Worm (Caenorhabditis elegans) whole organism, early embryonic: Measurements from ENCODE around the gene rpl-12.
A peak's percentile ranks its signal among the peaks of the same experiment; 100 is the strongest.

Experiments
- B0310.2 ChIP-seq: sonication (generic microtip); optimal IDR thresholded peaks from 2 replicates; lab custom pipeline; 2016; ENCODE audit warnings: mild to moderate bottlenecking, missing genetic modification characterization, missing compliant biosample characterization
- F13C5.2 ChIP-seq: sonication (generic microtip); optimal IDR thresholded peaks from 2 replicates; lab custom pipeline; 2017; ENCODE audit warnings: mild to moderate bottlenecking, missing genetic modification characterization, inconsistent platforms, missing compliant biosample characterization
- aly-1 ChIP-seq: sonication (generic microtip); optimal IDR thresholded peaks from 2 replicates; lab custom pipeline; 2016; ENCODE audit warnings: missing genetic modification characterization, missing compliant biosample characterization
- ama-1 ChIP-seq: fragments of 150-350 bp; optimal IDR thresholded peaks from 2 replicates; lab custom pipeline; 2014
- ceh-13 ChIP-seq: fragments of 200-800 bp; sonication (Bioruptor generic); optimal IDR thresholded peaks from 2 replicates; lab custom pipeline; 2018; ENCODE audit warnings: mild to moderate bottlenecking, missing genetic modification characterization, missing compliant biosample characterization
- ceh-36 ChIP-seq: sonication (generic microtip); optimal IDR thresholded peaks from 2 replicates; lab custom pipeline; 2016; ENCODE audit warnings: missing genetic modification characterization, inconsistent platforms, missing compliant biosample characterization
- ets-7 ChIP-seq: sonication (generic microtip); optimal IDR thresholded peaks from 2 replicates; lab custom pipeline; 2016; ENCODE audit warnings: missing genotype, missing genetic modification characterization, missing compliant biosample characterization
- flt-1 ChIP-seq: fragments of 200-800 bp; sonication (Bioruptor generic); IDR thresholded peaks from 2 replicates; pipeline ENCODE4 v1.3.6; 2022; ENCODE audit warnings: missing genetic modification characterization, missing compliant biosample characterization
- hmbx-1 ChIP-seq: sonication (generic microtip); optimal IDR thresholded peaks from 2 replicates; lab custom pipeline; 2016; ENCODE audit warnings: mild to moderate bottlenecking, missing genetic modification characterization, missing compliant biosample characterization
- hmg-4 ChIP-seq: fragments of 200-800 bp; sonication (Bioruptor generic); optimal IDR thresholded peaks from 2 replicates; lab custom pipeline; 2018; ENCODE audit warnings: mild to moderate bottlenecking, missing genetic modification characterization, missing compliant biosample characterization
- hnd-1 ChIP-seq: sonication (generic microtip); optimal IDR thresholded peaks from 2 replicates; lab custom pipeline; 2016; ENCODE audit warnings: missing genetic modification characterization, missing compliant biosample characterization
- pes-1 ChIP-seq: fragments of 200-800 bp; sonication (Bioruptor generic); IDR thresholded peaks from 2 replicates; pipeline ENCODE4 v1.3.6; 2022; ENCODE audit warnings: missing genetic modification reagents, missing genetic modification characterization, missing compliant biosample characterization
- scrt-1 ChIP-seq: fragments of 200-800 bp; sonication (Bioruptor generic); IDR thresholded peaks from 2 replicates; pipeline ENCODE4 v1.3.6; 2022; ENCODE audit warnings: missing genetic modification characterization, missing compliant biosample characterization
- sea-1 ChIP-seq: fragments of 200-800 bp; sonication (Bioruptor generic); conservative IDR thresholded peaks from 2 replicates; pipeline ENCODE4 v1.3.6; 2022; ENCODE audit warnings: missing genetic modification characterization, missing compliant biosample characterization
- tbx-11 ChIP-seq: fragments of 200-800 bp; sonication (Bioruptor generic); IDR thresholded peaks from 2 replicates; pipeline ENCODE4 v1.3.6; 2022; ENCODE audit warnings: missing genetic modification characterization, missing compliant biosample characterization
- tbx-37 ChIP-seq: fragments of 200-800 bp; sonication (Bioruptor generic); conservative IDR thresholded peaks from 2 replicates; pipeline ENCODE4 v1.3.6; 2022; ENCODE audit warnings: missing genetic modification reagents, missing genetic modification characterization, missing compliant biosample characterization
- tra-4 ChIP-seq: sonication (generic microtip); optimal IDR thresholded peaks from 2 replicates; lab custom pipeline; 2017; ENCODE audit warnings: missing genetic modification characterization, missing compliant biosample characterization

rpl-12 gene

ce11 chrIV:13240078-13240841 lies at the start of gene rpl-12:
rpl-12 (minus strand) TSS chrIV:13240651.
- TF ChIP-seq aly-1 (tag; lab: Kevin White, UChicago): no peak
- peak; percentile 44; the same call in 1 of the 2 replicates for TF ChIP-seq flt-1
- no peak for TF ChIP-seq ets-7 (tag; lab: Kevin White, UChicago)
- TF ChIP-seq tbx-11 (GFP tag; lab: Robert Waterston, UW): peak; percentile 47; the same call in 1 of the 2 replicates
- TF ChIP-seq ceh-13 (GFP tag; lab: Kevin White, UChicago): no peak
- peak; percentile 72 for TF ChIP-seq hmg-4
- TF ChIP-seq hnd-1: no peak
- no peak for TF ChIP-seq scrt-1
- peak; percentile 92 for TF ChIP-seq F13C5.2 (tag; lab: Kevin White, UChicago)
- TF ChIP-seq ceh-36 (tag; lab: Kevin White, UChicago): peak; percentile 37
- no peak for TF ChIP-seq ama-1 (lab: Kevin White, UChicago)
- peak; percentile 65 for TF ChIP-seq pes-1 (GFP tag; lab: Robert Waterston, UW)
- peak; percentile 27; the same call in 1 of the 2 replicates for TF ChIP-seq tbx-37 (GFP tag; lab: Robert Waterston, UW)
- no peak for TF ChIP-seq B0310.2 (tag; lab: Kevin White, UChicago)
- TF ChIP-seq sea-1 (GFP tag; lab: Robert Waterston, UW): peak; percentile 61; the same call in 1 of the 2 replicates
- no peak for TF ChIP-seq tra-4 (tag; lab: Kevin White, UChicago)
- no peak for TF ChIP-seq hmbx-1

- no peak for TF ChIP-seq ceh-13 (GFP tag; lab: Kevin White, UChicago)
- no peak for TF ChIP-seq pes-1 (GFP tag; lab: Robert Waterston, UW)
These were observed 49.8 kb upstream of the rpl-12 start for ce11 chrIV:13290239-13290638.

- TF ChIP-seq tbx-37 (GFP tag; lab: Robert Waterston, UW) (0 out of 2 replicates have a peak, but pooled peaks have one; percentile 27), pes-1 (GFP tag; lab: Robert Waterston, UW) (0 out of 2 replicates have a peak, but pooled peaks have one; percentile 9), aly-1 (tag; lab: Kevin White, UChicago) (no peak), ceh-13 (GFP tag; lab: Kevin White, UChicago) (no peak), tbx-11 (GFP tag; lab: Robert Waterston, UW) (no peak), hmg-4 (no peak), hmbx-1 (no peak), F13C5.2 (tag; lab: Kevin White, UChicago) (peak; percentile 42), flt-1 (no peak)
These were observed 48.9 kb upstream of the rpl-12 start, which contains the start of gene Y67H2A.10 for ce11 chrIV:13289321-13289720. Y67H2A.10 (minus strand) TSS chrIV:13289504.

ce11 chrIV:13282778-13283177 lies 42.3 kb upstream of the rpl-12 start, which contains the start of gene cpsf-3:
cpsf-3 (minus strand) TSS chrIV:13282878.
- TF ChIP-seq ama-1 (lab: Kevin White, UChicago): no peak
- TF ChIP-seq tbx-11 (GFP tag; lab: Robert Waterston, UW): no peak
- TF ChIP-seq scrt-1: no peak
- no peak for TF ChIP-seq ceh-36 (tag; lab: Kevin White, UChicago)
- TF ChIP-seq aly-1 (tag; lab: Kevin White, UChicago): no peak
- no peak for TF ChIP-seq tbx-37 (GFP tag; lab: Robert Waterston, UW)
- no peak for TF ChIP-seq ceh-13 (GFP tag; lab: Kevin White, UChicago)
- no peak for TF ChIP-seq hnd-1
- TF ChIP-seq flt-1: no peak
- TF ChIP-seq pes-1 (GFP tag; lab: Robert Waterston, UW): no peak
- TF ChIP-seq hmbx-1: no peak
- TF ChIP-seq ets-7 (tag; lab: Kevin White, UChicago): no peak
- TF ChIP-seq hmg-4: no peak
- no peak for TF ChIP-seq sea-1 (GFP tag; lab: Robert Waterston, UW)
- no peak for TF ChIP-seq B0310.2 (tag; lab: Kevin White, UChicago)
- no peak for TF ChIP-seq F13C5.2 (tag; lab: Kevin White, UChicago)
- TF ChIP-seq tra-4 (tag; lab: Kevin White, UChicago): no peak

ce11 chrIV:13272494-13272893 lies 32.0 kb upstream of the rpl-12 start, which contains the start of gene unc-26:
unc-26 (minus strand) TSS chrIV:13272516.
- TF ChIP-seq flt-1 (no peak), sea-1 (GFP tag; lab: Robert Waterston, UW) (no peak), tbx-11 (GFP tag; lab: Robert Waterston, UW) (no peak), aly-1 (tag; lab: Kevin White, UChicago) (no peak), ama-1 (lab: Kevin White, UChicago) (no peak), ets-7 (tag; lab: Kevin White, UChicago) (no peak), hnd-1 (no peak), tbx-37 (GFP tag; lab: Robert Waterston, UW) (no peak), scrt-1 (no peak), ceh-36 (tag; lab: Kevin White, UChicago) (no peak), hmg-4 (no peak), pes-1 (GFP tag; lab: Robert Waterston, UW) (no peak), F13C5.2 (tag; lab: Kevin White, UChicago) (no peak), hmbx-1 (no peak)

ce11 chrIV:13268385-13268784 lies 27.9 kb upstream of the rpl-12 start:
- TF ChIP-seq sea-1 (GFP tag; lab: Robert Waterston, UW) (no peak), ets-7 (tag; lab: Kevin White, UChicago) (no peak), ama-1 (lab: Kevin White, UChicago) (no peak), hmg-4 (no peak), ceh-36 (tag; lab: Kevin White, UChicago) (no peak), B0310.2 (tag; lab: Kevin White, UChicago) (no peak), hmbx-1 (no peak), tbx-37 (GFP tag; lab: Robert Waterston, UW) (no peak), tbx-11 (GFP tag; lab: Robert Waterston, UW) (no peak), pes-1 (GFP tag; lab: Robert Waterston, UW) (no peak), aly-1 (tag; lab: Kevin White, UChicago) (no peak), ceh-13 (GFP tag; lab: Kevin White, UChicago) (no peak), F13C5.2 (tag; lab: Kevin White, UChicago) (no peak), tra-4 (tag; lab: Kevin White, UChicago) (no peak), scrt-1 (no peak), flt-1 (no peak), hnd-1 (no peak)
